Worm (Caenorhabditis elegans) whole organism, young adult: Measurements from ENCODE around the gene F55F10.3.

ENCODE experiments used
- B0035.1 ChIP-seq: sonication (generic microtip); optimal IDR thresholded peaks from 2 replicates; lab custom pipeline; 2016; ENCODE audit warnings: missing genetic modification characterization, mild to moderate bottlenecking, missing compliant biosample characterization, missing genotype, missing genetic modification reagents
- B0261.1 ChIP-seq: sonication (generic microtip); optimal IDR thresholded peaks from 2 replicates; lab custom pipeline; 2016; ENCODE audit warnings: mild to moderate bottlenecking, missing genetic modification characterization, moderate library complexity, missing compliant biosample characterization
- B0336.3 ChIP-seq: fragments of 200-800 bp; sonication (Bioruptor generic); IDR thresholded peaks from 2 replicates; pipeline ENCODE4 v1.3.6; 2022; ENCODE audit warnings: missing genetic modification characterization, missing compliant biosample characterization
- C17E4.6 ChIP-seq: fragments of 200-800 bp; sonication (Bioruptor generic); IDR thresholded peaks from 2 replicates; pipeline ENCODE4 v1.3.6; 2022; ENCODE audit warnings: missing genetic modification reagents, missing genetic modification characterization, missing compliant biosample characterization
- D2030.7 ChIP-seq: fragments of 200-800 bp; sonication (Bioruptor generic); IDR thresholded peaks from 2 replicates; pipeline ENCODE4 v1.3.6; 2022; ENCODE audit warnings: missing genetic modification reagents, missing genetic modification characterization, missing compliant biosample characterization
- F23B12.7 ChIP-seq: sonication (generic microtip); optimal IDR thresholded peaks from 2 replicates; lab custom pipeline; 2017; ENCODE audit warnings: missing genetic modification characterization, mild to moderate bottlenecking, missing compliant biosample characterization, antibody characterized with exemption, moderate library complexity; ENCODE audit not compliant: insufficient read depth
- F33H1.4 ChIP-seq: fragments of 200-800 bp; sonication (Bioruptor generic); IDR thresholded peaks from 2 replicates; pipeline ENCODE4 v1.3.6; 2022; ENCODE audit warnings: missing genetic modification reagents, missing genetic modification characterization, missing compliant biosample characterization
- F37B4.10 ChIP-seq: fragments of 200-800 bp; sonication (Bioruptor generic); IDR thresholded peaks from 2 replicates; pipeline ENCODE4 v1.3.6; 2022; ENCODE audit warnings: missing genetic modification characterization, missing compliant biosample characterization
- F49E8.2 ChIP-seq: sonication (generic microtip); optimal IDR thresholded peaks from 3 replicates; lab custom pipeline; 2017; ENCODE audit warnings: missing genetic modification characterization, mild to moderate bottlenecking, missing compliant biosample characterization, antibody characterized with exemption, moderate library complexity; ENCODE audit not compliant: insufficient read depth
- F52B5.7 ChIP-seq: sonication (generic microtip); optimal IDR thresholded peaks from 2 replicates; lab custom pipeline; 2016; ENCODE audit warnings: mild to moderate bottlenecking, missing genetic modification characterization, missing compliant biosample characterization
- F55B11.4 ChIP-seq: sonication (generic microtip); optimal IDR thresholded peaks from 2 replicates; lab custom pipeline; 2016; ENCODE audit warnings: missing compliant biosample characterization, missing genetic modification characterization, borderline replicate concordance; ENCODE audit not compliant: insufficient read depth
- F57A8.1 ChIP-seq: fragments of 200-800 bp; sonication (Bioruptor generic); optimal IDR thresholded peaks from 2 replicates; lab custom pipeline; 2018; ENCODE audit warnings: mild to moderate bottlenecking, missing genetic modification characterization, moderate library complexity, missing compliant biosample characterization
- Y56A3A.18 ChIP-seq: fragments of 200-800 bp; sonication (Bioruptor generic); IDR thresholded peaks from 2 replicates; pipeline ENCODE4 v1.3.6; 2022; ENCODE audit warnings: missing genetic modification reagents, missing genetic modification characterization, missing compliant biosample characterization
- aptf-3 ChIP-seq: fragments of 200-800 bp; sonication (Bioruptor generic); IDR thresholded peaks from 2 replicates; pipeline ENCODE4 v1.3.6; 2022; ENCODE audit warnings: missing genetic modification characterization, missing compliant biosample characterization
- athp-1 ChIP-seq: sonication (generic microtip); optimal IDR thresholded peaks from 2 replicates; lab custom pipeline; 2017; ENCODE audit warnings: mild to moderate bottlenecking, missing genetic modification characterization, missing compliant biosample characterization
- attf-6 ChIP-seq: fragments of 200-800 bp; sonication (Bioruptor generic); IDR thresholded peaks from 2 replicates; pipeline ENCODE4 v1.3.6; 2022; ENCODE audit warnings: missing genetic modification reagents, missing genetic modification characterization, missing compliant biosample characterization
- ccch-3 ChIP-seq: fragments of 200-800 bp; sonication (Bioruptor generic); optimal IDR thresholded peaks from 2 replicates; lab custom pipeline; 2018; ENCODE audit warnings: mild to moderate bottlenecking, missing genetic modification characterization, missing compliant biosample characterization
- ceh-58 ChIP-seq: fragments of 200-800 bp; sonication (Bioruptor generic); IDR thresholded peaks from 2 replicates; pipeline ENCODE4 v1.3.6; 2022; ENCODE audit warnings: missing genetic modification characterization, missing compliant biosample characterization
- ceh-79 ChIP-seq: sonication (generic microtip); optimal IDR thresholded peaks from 2 replicates; lab custom pipeline; 2017; ENCODE audit warnings: mild to moderate bottlenecking, missing genetic modification characterization, missing compliant biosample characterization
- chd-7 ChIP-seq: sonication (generic microtip); optimal IDR thresholded peaks from 2 replicates; lab custom pipeline; 2016; ENCODE audit warnings: mild to moderate bottlenecking, missing genetic modification characterization, moderate library complexity, missing compliant biosample characterization
- efl-1 ChIP-seq: fragments of 150-350 bp; optimal IDR thresholded peaks from 2 replicates; lab custom pipeline; 2014; ENCODE audit warnings: missing biosample characterization, missing genetic modification reagents, missing genetic modification characterization
- egl-18 ChIP-seq: fragments of 200-800 bp; sonication (Bioruptor generic); IDR thresholded peaks from 2 replicates; pipeline ENCODE4 v1.3.6; 2022; ENCODE audit warnings: missing genetic modification reagents, missing genetic modification characterization, missing compliant biosample characterization
- ets-4 ChIP-seq: fragments of 200-800 bp; sonication (Bioruptor generic); optimal IDR thresholded peaks from 2 replicates; lab custom pipeline; 2018; ENCODE audit warnings: mild to moderate bottlenecking, missing genetic modification characterization, missing compliant biosample characterization
- him-1 ChIP-seq: sonication (generic microtip); optimal IDR thresholded peaks from 2 replicates; lab custom pipeline; 2016; ENCODE audit warnings: missing genotype, missing genetic modification reagents, missing genetic modification characterization, missing compliant biosample characterization
- hlh-12 ChIP-seq: sonication (generic microtip); optimal IDR thresholded peaks from 2 replicates; lab custom pipeline; 2016; ENCODE audit warnings: missing genetic modification characterization, missing compliant biosample characterization
- hrde-1 ChIP-seq: sonication (generic microtip); optimal IDR thresholded peaks from 2 replicates; lab custom pipeline; 2016; ENCODE audit warnings: missing genetic modification characterization, mild to moderate bottlenecking, missing compliant biosample characterization, moderate library complexity, missing genotype, missing genetic modification reagents, borderline replicate concordance
- lag-1 ChIP-seq: fragments of 200-800 bp; sonication (Bioruptor generic); IDR thresholded peaks from 2 replicates; pipeline ENCODE4 v1.3.6; 2022; ENCODE audit warnings: missing genetic modification reagents, missing genetic modification characterization, missing compliant biosample characterization
- lin-40 ChIP-seq: sonication (generic microtip); optimal IDR thresholded peaks from 2 replicates; lab custom pipeline; 2016; ENCODE audit warnings: missing genetic modification characterization, mild to moderate bottlenecking, missing compliant biosample characterization, missing genotype, missing genetic modification reagents
- lir-1 ChIP-seq: fragments of 200-800 bp; sonication (Bioruptor generic); conservative IDR thresholded peaks from 2 replicates; pipeline ENCODE4 v1.3.6; 2022; ENCODE audit warnings: missing genetic modification reagents, missing genetic modification characterization, missing compliant biosample characterization
- lsl-1 ChIP-seq: fragments of 200-800 bp; sonication (Bioruptor generic); optimal IDR thresholded peaks from 2 replicates; lab custom pipeline; 2018; ENCODE audit warnings: mild to moderate bottlenecking, missing genetic modification characterization, moderate library complexity, missing compliant biosample characterization
- lsy-27 ChIP-seq: sonication (generic microtip); optimal IDR thresholded peaks from 2 replicates; lab custom pipeline; 2017; ENCODE audit warnings: missing genetic modification characterization, mild to moderate bottlenecking, missing compliant biosample characterization, antibody characterized with exemption, missing genotype, borderline replicate concordance; ENCODE audit not compliant: insufficient read depth
- madf-8 ChIP-seq: fragments of 200-800 bp; sonication (Bioruptor generic); conservative IDR thresholded peaks from 2 replicates; pipeline ENCODE4 v1.3.6; 2022; ENCODE audit warnings: missing genetic modification reagents, missing genetic modification characterization, missing compliant biosample characterization
- mxl-1 ChIP-seq: sonication (generic microtip); optimal IDR thresholded peaks from 2 replicates; lab custom pipeline; 2016; ENCODE audit warnings: missing genetic modification characterization, missing compliant biosample characterization
- nfya-2 ChIP-seq: fragments of 200-800 bp; sonication (Bioruptor generic); IDR thresholded peaks from 2 replicates; pipeline ENCODE4 v1.3.6; 2022; ENCODE audit warnings: missing genetic modification reagents, missing genetic modification characterization, missing compliant biosample characterization
- nhr-179 ChIP-seq: sonication (generic microtip); optimal IDR thresholded peaks from 2 replicates; lab custom pipeline; 2016; ENCODE audit warnings: mild to moderate bottlenecking, missing genetic modification characterization, missing compliant biosample characterization
- nhr-27 ChIP-seq: fragments of 200-800 bp; sonication (Bioruptor generic); optimal IDR thresholded peaks from 2 replicates; lab custom pipeline; 2018; ENCODE audit warnings: mild to moderate bottlenecking, missing genetic modification characterization, moderate library complexity, missing compliant biosample characterization
- nhr-90 ChIP-seq: sonication (generic microtip); optimal IDR thresholded peaks from 2 replicates; lab custom pipeline; 2016; ENCODE audit warnings: missing genotype, mild to moderate bottlenecking, missing genetic modification characterization, missing compliant biosample characterization
- pbrm-1 ChIP-seq: fragments of 200-800 bp; sonication (Bioruptor generic); IDR thresholded peaks from 2 replicates; pipeline ENCODE4 v1.3.6; 2022; ENCODE audit warnings: missing genetic modification reagents, missing genetic modification characterization, missing compliant biosample characterization
- rcor-1 ChIP-seq: fragments of 200-800 bp; sonication (Bioruptor generic); IDR thresholded peaks from 2 replicates; pipeline ENCODE4 v1.3.6; 2022; ENCODE audit warnings: missing genetic modification reagents, missing genetic modification characterization, missing compliant biosample characterization
- rpc-1 ChIP-seq, 2 experiments: fragments of 150-350 bp in 1 of 2; sonication (generic microtip) in 1 of 2; optimal IDR thresholded peaks; 2 replicates each; lab custom pipeline; 2014 to 2018; ENCODE audit warnings: missing biosample characterization in 1 of 2, missing genetic modification characterization in 1 of 2, missing genetic modification reagents in 1 of 2, missing genotype in 1 of 2
- snpc-1.1 ChIP-seq: sonication (generic microtip); optimal IDR thresholded peaks from 2 replicates; lab custom pipeline; 2017; ENCODE audit warnings: missing genetic modification characterization, mild to moderate bottlenecking, missing compliant biosample characterization, antibody characterized with exemption, moderate library complexity, missing genotype, missing genetic modification reagents; ENCODE audit not compliant: insufficient read depth
- snpc-1.3 ChIP-seq: sonication (generic microtip); optimal IDR thresholded peaks from 2 replicates; lab custom pipeline; 2017; ENCODE audit warnings: missing genetic modification characterization, mild to moderate bottlenecking, missing compliant biosample characterization, antibody characterized with exemption, moderate library complexity, missing genotype, missing genetic modification reagents; ENCODE audit not compliant: insufficient read depth
- snpc-4 ChIP-seq, 5 experiments: fragments of 150-350 bp in 1 of 5; sonication (generic microtip) in 4 of 5; optimal IDR thresholded peaks; 2 replicates each; lab custom pipeline; 2014 to 2018; ENCODE audit warnings: missing genetic modification characterization in 5 of 5, missing biosample characterization in 3 of 5, antibody characterized with exemption in 2 of 5, mild to moderate bottlenecking in 2 of 5, missing compliant biosample characterization in 2 of 5, missing genotype in 2 of 5, moderate library complexity in 2 of 5, missing genetic modification reagents in 1 of 5
- tlf-1 ChIP-seq: fragments of 200-800 bp; sonication (Bioruptor generic); optimal IDR thresholded peaks from 2 replicates; lab custom pipeline; 2018; ENCODE audit warnings: mild to moderate bottlenecking, missing genetic modification characterization, missing compliant biosample characterization
- ztf-18 ChIP-seq: sonication (generic microtip); optimal IDR thresholded peaks from 2 replicates; lab custom pipeline; 2016; ENCODE audit warnings: missing genotype, mild to moderate bottlenecking, missing genetic modification characterization, missing compliant biosample characterization
- ztf-25 ChIP-seq: fragments of 200-800 bp; sonication (Bioruptor generic); IDR thresholded peaks from 2 replicates; pipeline ENCODE4 v1.3.6; 2022; ENCODE audit warnings: missing genetic modification reagents, missing genetic modification characterization, missing compliant biosample characterization
- ztf-26 ChIP-seq: sonication (generic microtip); optimal IDR thresholded peaks from 2 replicates; lab custom pipeline; 2017; ENCODE audit warnings: missing genetic modification characterization, missing compliant biosample characterization

F55F10.3 gene

ce11 chrIV:4347578-4348003 lies 12.2 kb upstream of the F55F10.3 start (continued):
- peak; percentile 81 for TF ChIP-seq F23B12.7 (tag; lab: Kevin White, UChicago)
- TF ChIP-seq F49E8.2, result peak; percentile 92
- TF ChIP-seq lsl-1 (GFP tag; lab: Kevin White, UChicago), result peak; percentile 74
- no peak for TF ChIP-seq lag-1 (GFP tag; lab: Robert Waterston, UW)
- TF ChIP-seq nfya-2 (GFP tag; lab: Robert Waterston, UW), result no peak
- no peak for TF ChIP-seq ccch-3 (GFP tag; lab: Kevin White, UChicago)
- peak; percentile 76 for TF ChIP-seq C17E4.6 (GFP tag; lab: Robert Waterston, UW)
- no peak for TF ChIP-seq ets-4 (GFP tag; lab: Kevin White, UChicago)
- no peak for TF ChIP-seq ztf-26
- TF ChIP-seq D2030.7 (GFP tag; lab: Robert Waterston, UW), result peak; percentile 96
- TF ChIP-seq lsy-27, result peak; percentile 25
- TF ChIP-seq egl-18 (GFP tag; lab: Robert Waterston, UW), result no peak
- TF ChIP-seq tlf-1 (GFP tag; lab: Kevin White, UChicago), result peak; percentile 44
- no peak for TF ChIP-seq ztf-25 (GFP tag; lab: Robert Waterston, UW)
- TF ChIP-seq ceh-58 (GFP tag; lab: Robert Waterston, UW), result 0 out of 2 replicates have a peak, but pooled peaks have one; percentile 52
- no peak; the same call in 1 of the 2 replicates for TF ChIP-seq madf-8 (GFP tag; lab: Robert Waterston, UW)
- peak; percentile 95 for TF ChIP-seq snpc-1.1
- TF ChIP-seq hlh-12 (tag; lab: Kevin White, UChicago), result no peak
- no peak for TF ChIP-seq nhr-27 (tag; lab: Kevin White, UChicago)
- TF ChIP-seq mxl-1 (tag; lab: Kevin White, UChicago), result no peak
- TF ChIP-seq F37B4.10 (GFP tag; lab: Robert Waterston, UW), result no peak
- no peak for TF ChIP-seq nhr-179
- TF ChIP-seq chd-7, result no peak
- peak; percentile 80 for TF ChIP-seq him-1 (tag; lab: Kevin White, UChicago)
- TF ChIP-seq B0035.1 (tag; lab: Kevin White, UChicago), result no peak
- TF ChIP-seq lir-1, result no peak
- no peak for TF ChIP-seq ceh-79 (tag; lab: Kevin White, UChicago)
- TF ChIP-seq efl-1 (GFP tag; lab: Kevin White, UChicago), result peak; percentile 29
- TF ChIP-seq F55B11.4 (tag; lab: Kevin White, UChicago), result no peak
- TF ChIP-seq Y56A3A.18 (GFP tag; lab: Robert Waterston, UW), result no peak
- TF ChIP-seq pbrm-1 (GFP tag; lab: Robert Waterston, UW), result peak; percentile 88
- TF ChIP-seq snpc-4 (GFP tag; optimal IDR thresholded peaks at IDR 0.05; lab: Kevin White, UChicago), result peak; percentile 85
- peak; percentile 83 to 96 (median 92) for TF ChIP-seq snpc-4 (tag; optimal IDR thresholded peaks at IDR 0.05; lab: Kevin White, UChicago)
- peak; percentile 21 for TF ChIP-seq F52B5.7
- no peak for TF ChIP-seq rpc-1 (optimal IDR thresholded peaks at IDR 0.05; lab: Kevin White, UChicago)
- TF ChIP-seq rpc-1 (tag; optimal IDR thresholded peaks at IDR 0.05; lab: Kevin White, UChicago), result peak; percentile 11
- peak; percentile 60 for TF ChIP-seq rcor-1 (GFP tag; lab: Robert Waterston, UW)
- peak; percentile 71 for TF ChIP-seq B0336.3 (GFP tag; lab: Robert Waterston, UW)
- no peak for TF ChIP-seq B0261.1 (tag; lab: Kevin White, UChicago)
- TF ChIP-seq snpc-1.3, result no peak
- peak; percentile 47 for TF ChIP-seq hrde-1 (tag; lab: Kevin White, UChicago)
- TF ChIP-seq athp-1 (tag; lab: Kevin White, UChicago), result no peak
- no peak for TF ChIP-seq F57A8.1 (GFP tag; lab: Kevin White, UChicago)
- TF ChIP-seq attf-6 (GFP tag; lab: Robert Waterston, UW), result peak; percentile 95
- TF ChIP-seq lin-40 (tag; lab: Kevin White, UChicago), result no peak
- TF ChIP-seq ztf-18, result peak; percentile 78
- no peak for TF ChIP-seq nhr-90
- 0 out of 2 replicates have a peak, but pooled peaks have one; percentile 55 for TF ChIP-seq aptf-3 (GFP tag; lab: Robert Waterston, UW)
- peak; percentile 53 for TF ChIP-seq F33H1.4 (GFP tag; lab: Robert Waterston, UW)
